Fruit fly (Drosophila melanogaster) whole organism, pupa: ENCODE results near the gene Syx1A.

Source experiments
- CG10348 ChIP-seq: fragments of 200-800 bp; sonication (Bioruptor generic); IDR thresholded peaks from 2 replicates; pipeline ENCODE4 v1.3.6; 2022; ENCODE audit warnings: missing biosample characterization, missing genetic modification characterization
- CG12605 ChIP-seq: fragments of 200-800 bp; sonication (Bioruptor generic); IDR thresholded peaks from 2 replicates; pipeline ENCODE4 v1.3.6; 2022; ENCODE audit warnings: missing biosample characterization, missing genetic modification characterization
- CG13204 ChIP-seq: fragments of 200-800 bp; sonication (Bioruptor generic); optimal IDR thresholded peaks from 2 replicates; lab custom pipeline; 2018; ENCODE audit warnings: missing biosample characterization, mild to moderate bottlenecking, missing genetic modification characterization, moderate library complexity
- CG14655 ChIP-seq: fragments of 200-800 bp; sonication (Bioruptor generic); optimal IDR thresholded peaks from 3 replicates; lab custom pipeline; 2017; ENCODE audit warnings: mild to moderate bottlenecking, missing biosample characterization, missing genetic modification reagents, missing genetic modification characterization
- CG15710 ChIP-seq: fragments of 200-800 bp; sonication (Bioruptor generic); optimal IDR thresholded peaks from 2 replicates; lab custom pipeline; 2018; ENCODE audit warnings: missing biosample characterization, mild to moderate bottlenecking, missing genetic modification characterization, moderate library complexity
- CG17806 ChIP-seq: fragments of 200-800 bp; sonication (Bioruptor generic); optimal IDR thresholded peaks from 2 replicates; lab custom pipeline; 2018; ENCODE audit warnings: missing biosample characterization, mild to moderate bottlenecking, missing genetic modification characterization, moderate library complexity
- CG32121 ChIP-seq: fragments of 200-800 bp; sonication (Bioruptor generic); IDR thresholded peaks from 2 replicates; pipeline ENCODE4 v1.3.6; 2022; ENCODE audit warnings: missing biosample characterization, missing genetic modification characterization
- CG34367 ChIP-seq: fragments of 200-800 bp; sonication (Bioruptor generic); optimal IDR thresholded peaks from 2 replicates; lab custom pipeline; 2018; ENCODE audit warnings: missing biosample characterization, mild to moderate bottlenecking, missing genetic modification characterization
- CG4496 ChIP-seq: fragments of 200-800 bp; sonication (Bioruptor generic); IDR thresholded peaks from 3 replicates; pipeline ENCODE4 v1.3.6; 2022; ENCODE audit warnings: missing biosample characterization, missing genetic modification characterization
- CG8159 ChIP-seq: fragments of 200-800 bp; sonication (Bioruptor generic); optimal IDR thresholded peaks from 3 replicates; lab custom pipeline; 2018; ENCODE audit warnings: missing biosample characterization, mild to moderate bottlenecking, missing genetic modification characterization, moderate library complexity
- CG8301 ChIP-seq: fragments of 200-800 bp; sonication (Bioruptor generic); optimal IDR thresholded peaks from 2 replicates; lab custom pipeline; 2018; ENCODE audit warnings: missing biosample characterization, mild to moderate bottlenecking, missing genetic modification characterization
- CG9948 ChIP-seq: fragments of 200-800 bp; sonication (Bioruptor generic); optimal IDR thresholded peaks from 2 replicates; lab custom pipeline; 2018; ENCODE audit warnings: missing biosample characterization, mild to moderate bottlenecking, missing genetic modification characterization, moderate library complexity
- D1 ChIP-seq: fragments of 200-800 bp; sonication (Bioruptor generic); optimal IDR thresholded peaks from 2 replicates; lab custom pipeline; 2018; ENCODE audit warnings: missing biosample characterization, mild to moderate bottlenecking, missing genetic modification characterization, moderate library complexity
- EcR ChIP-seq: fragments of 200-800 bp; sonication (Bioruptor generic); optimal IDR thresholded peaks from 3 replicates; lab custom pipeline; 2019; ENCODE audit warnings: missing biosample characterization, missing genetic modification characterization, mild to moderate bottlenecking, moderate library complexity, missing genetic modification reagents
- Ets98B ChIP-seq: fragments of 200-800 bp; sonication (Bioruptor generic); IDR thresholded peaks from 2 replicates; pipeline ENCODE4 v1.3.6; 2022; ENCODE audit warnings: missing biosample characterization, missing genetic modification characterization
- Pif1A ChIP-seq: fragments of 200-800 bp; sonication (Bioruptor generic); optimal IDR thresholded peaks from 3 replicates; lab custom pipeline; 2016; ENCODE audit warnings: missing biosample characterization, missing genetic modification characterization
- Pif1B ChIP-seq: fragments of 200-800 bp; sonication (Bioruptor generic); optimal IDR thresholded peaks from 3 replicates; lab custom pipeline; 2016; ENCODE audit warnings: missing biosample characterization, missing genetic modification characterization
- Snoo ChIP-seq: fragments of 200-800 bp; sonication (Bioruptor generic); optimal IDR thresholded peaks from 3 replicates; lab custom pipeline; 2017; ENCODE audit warnings: missing biosample characterization, mild to moderate bottlenecking, missing genetic modification characterization, inconsistent platforms
- fd96Ca ChIP-seq: fragments of 200-800 bp; sonication (Bioruptor generic); IDR thresholded peaks from 3 replicates; pipeline ENCODE4 v1.3.6; 2022; ENCODE audit warnings: missing biosample characterization, missing genetic modification characterization
- gl ChIP-seq: fragments of 200-800 bp; sonication (Bioruptor generic); optimal IDR thresholded peaks from 2 replicates; lab custom pipeline; 2018; ENCODE audit warnings: missing biosample characterization, mild to moderate bottlenecking, missing genetic modification characterization
- rn ChIP-seq: fragments of 200-800 bp; sonication (Bioruptor generic); IDR thresholded peaks from 2 replicates; pipeline ENCODE4 v1.3.6; 2022; ENCODE audit warnings: missing biosample characterization, missing genetic modification characterization

Syx1A gene

dm6 chr3R:24105312-24105902 is at the start of gene Syx1A:
Syx1A (minus strand) TSS chr3R:24105763.
- TF ChIP-seq CG34367 = peak; percentile 10
- TF ChIP-seq CG17806 (tag; lab: Kevin White, UChicago) = no peak
- no peak for TF ChIP-seq Ets98B (GFP tag; lab: Robert Waterston, UW)
- TF ChIP-seq CG12605 (GFP tag; lab: Robert Waterston, UW) = no peak
- TF ChIP-seq gl = no peak
- TF ChIP-seq Pif1A (GFP tag; lab: Kevin White, UChicago) = no peak
- TF ChIP-seq Pif1B (GFP tag; lab: Kevin White, UChicago) = no peak
- TF ChIP-seq Snoo (tag; lab: Kevin White, UChicago) = peak; percentile 22
- TF ChIP-seq EcR (GFP tag; lab: Kevin White, UChicago) = peak; percentile 15
- peak; percentile 75 for TF ChIP-seq D1
- no peak for TF ChIP-seq CG8301
- TF ChIP-seq CG14655 (GFP tag; lab: Kevin White, UChicago) = no peak
- peak; percentile 12 for TF ChIP-seq CG8159 (tag; lab: Kevin White, UChicago)
- no peak for TF ChIP-seq rn (GFP tag; lab: Robert Waterston, UW)
- TF ChIP-seq CG10348 (GFP tag; lab: Robert Waterston, UW) = no peak
- no peak for TF ChIP-seq CG4496 (GFP tag; lab: Robert Waterston, UW)

- TF ChIP-seq Pif1B (GFP tag; lab: Kevin White, UChicago) (peak; percentile 97), CG8159 (tag; lab: Kevin White, UChicago) (peak; percentile 99), Ets98B (GFP tag; lab: Robert Waterston, UW) (peak; percentile 97), Snoo (tag; lab: Kevin White, UChicago) (peak; percentile 98), CG9948 (peak; percentile 99), gl (peak; percentile 74), CG17806 (tag; lab: Kevin White, UChicago) (peak; percentile 98), CG14655 (GFP tag; lab: Kevin White, UChicago) (peak; percentile 99), rn (GFP tag; lab: Robert Waterston, UW) (peak; percentile 97), CG8301 (peak; percentile 98), CG12605 (GFP tag; lab: Robert Waterston, UW) (peak; percentile 89), EcR (GFP tag; lab: Kevin White, UChicago) (peak; percentile 63), CG32121 (GFP tag; lab: Robert Waterston, UW) (peak; percentile 98), fd96Ca (GFP tag; lab: Robert Waterston, UW) (peak; percentile 95), CG15710 (peak; percentile 99), D1 (no peak), CG34367 (peak; percentile 94), CG13204 (GFP tag; lab: Kevin White, UChicago) (peak; percentile 89), CG4496 (GFP tag; lab: Robert Waterston, UW) (peak; percentile 97), CG10348 (GFP tag; lab: Robert Waterston, UW) (peak; percentile 91), Pif1A (GFP tag; lab: Kevin White, UChicago) (peak; percentile 91)
Observed at dm6 chr3R:24151924-24152809, 46.6 kb upstream of the Syx1A start, which contains the start of the genes p38a and CG6178. p38a (minus strand) TSS chr3R:24152321. CG6178 (plus strand) TSS chr3R:24152347.

dm6 chr3R:24150103-24150502 is 44.5 kb upstream of the Syx1A start, which contains the start of gene p38c:
p38c (minus strand) TSS chr3R:24150203.
- TF ChIP-seq CG8301 = no peak
- TF ChIP-seq CG17806 (tag; lab: Kevin White, UChicago) = no peak
- TF ChIP-seq D1 = no peak
- no peak for TF ChIP-seq CG12605 (GFP tag; lab: Robert Waterston, UW)
- no peak for TF ChIP-seq EcR (GFP tag; lab: Kevin White, UChicago)
- no peak for TF ChIP-seq CG8159 (tag; lab: Kevin White, UChicago)
- no peak for TF ChIP-seq CG34367
- TF ChIP-seq Snoo (tag; lab: Kevin White, UChicago) = no peak
- no peak for TF ChIP-seq CG4496 (GFP tag; lab: Robert Waterston, UW)

- no peak for TF ChIP-seq CG12605 (GFP tag; lab: Robert Waterston, UW)
- TF ChIP-seq CG8159 (tag; lab: Kevin White, UChicago) = no peak
- 0 out of 2 replicates have a peak, but pooled peaks have one; percentile 19 for TF ChIP-seq CG32121 (GFP tag; lab: Robert Waterston, UW)
- no peak for TF ChIP-seq EcR (GFP tag; lab: Kevin White, UChicago)
- no peak for TF ChIP-seq CG14655 (GFP tag; lab: Kevin White, UChicago)
- TF ChIP-seq D1 = no peak
- TF ChIP-seq Ets98B (GFP tag; lab: Robert Waterston, UW) = no peak
- no peak for TF ChIP-seq fd96Ca (GFP tag; lab: Robert Waterston, UW)
- TF ChIP-seq gl = no peak
- TF ChIP-seq Snoo (tag; lab: Kevin White, UChicago) = no peak
- no peak for TF ChIP-seq CG9948
- peak; percentile 47 for TF ChIP-seq Pif1A (GFP tag; lab: Kevin White, UChicago)
- TF ChIP-seq CG10348 (GFP tag; lab: Robert Waterston, UW) = no peak
- no peak for TF ChIP-seq CG4496 (GFP tag; lab: Robert Waterston, UW)
- peak; percentile 2 for TF ChIP-seq Pif1B (GFP tag; lab: Kevin White, UChicago)
- TF ChIP-seq CG15710 = no peak
- no peak for TF ChIP-seq CG34367
Observed at dm6 chr3R:24148838-24149237, 43.3 kb upstream of the Syx1A start, which contains the start of gene Slimp. Slimp (minus strand) TSS chr3R:24148967.

dm6 chr3R:24144542-24144941 is 39.0 kb upstream of the Syx1A start:
- TF ChIP-seq gl (peak; percentile 60), rn (GFP tag; lab: Robert Waterston, UW) (no peak), CG9948 (peak; percentile 85), CG32121 (GFP tag; lab: Robert Waterston, UW) (0 out of 2 replicates have a peak, but pooled peaks have one; percentile 7), Pif1A (GFP tag; lab: Kevin White, UChicago) (peak; percentile 78), CG17806 (tag; lab: Kevin White, UChicago) (peak; percentile 79), CG8301 (peak; percentile 86), CG8159 (tag; lab: Kevin White, UChicago) (peak; percentile 75), CG10348 (GFP tag; lab: Robert Waterston, UW) (no peak), CG13204 (GFP tag; lab: Kevin White, UChicago) (no peak), CG4496 (GFP tag; lab: Robert Waterston, UW) (peak; percentile 62; the same call in 2 of the 3 replicates), Ets98B (GFP tag; lab: Robert Waterston, UW) (peak; percentile 17; the same call in 1 of the 2 replicates), D1 (peak; percentile 47), EcR (GFP tag; lab: Kevin White, UChicago) (no peak), CG34367 (peak; percentile 70), Pif1B (GFP tag; lab: Kevin White, UChicago) (peak; percentile 62), CG12605 (GFP tag; lab: Robert Waterston, UW) (no peak), Snoo (tag; lab: Kevin White, UChicago) (no peak), fd96Ca (GFP tag; lab: Robert Waterston, UW) (peak; percentile 72; the same call in 2 of the 3 replicates), CG15710 (peak; percentile 74), CG14655 (GFP tag; lab: Kevin White, UChicago) (peak; percentile 90)
